Worm (Caenorhabditis elegans) whole organism, mixed stage, embryonic: Measurements from ENCODE around the gene ugt-39.

Experiments
- nhr-76 ChIP-seq: sonication (generic microtip); optimal IDR thresholded peaks from 2 replicates; lab custom pipeline; 2017; ENCODE audit warnings: missing biosample characterization, missing genetic modification characterization
- sptf-1 ChIP-seq: sonication (generic microtip); optimal IDR thresholded peaks from 2 replicates; lab custom pipeline; 2017; ENCODE audit warnings: mild to moderate bottlenecking, missing genetic modification characterization, moderate library complexity, missing compliant biosample characterization
- zip-8 ChIP-seq: fragments of 150-350 bp; optimal IDR thresholded peaks from 2 replicates; lab custom pipeline; 2014; ENCODE audit warnings: missing biosample characterization, missing genetic modification characterization

DNA sequence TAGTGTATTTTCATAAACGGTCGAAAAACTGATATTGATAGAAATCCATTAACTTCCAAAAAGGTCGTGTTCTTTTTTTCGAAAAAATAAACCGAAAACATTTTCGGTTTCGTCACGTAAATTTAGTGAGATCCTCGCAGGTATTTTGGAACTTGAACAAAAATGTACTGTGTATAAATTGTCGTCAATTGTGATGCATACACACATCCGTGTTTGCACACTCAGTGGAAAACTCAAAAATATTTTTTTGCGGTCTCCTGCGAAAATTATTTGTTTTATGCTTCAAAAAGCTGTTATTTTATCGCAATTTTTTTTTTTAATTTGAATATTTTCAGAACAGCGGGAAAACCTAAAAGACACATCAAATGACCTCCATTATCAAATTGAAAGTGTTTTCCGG, 21.9 kb downstream of the ugt-39 start, which contains the start of gene cpsf-2:
- TF ChIP-seq nhr-76 (tag; lab: Kevin White, UChicago) (no peak), zip-8 (no peak), sptf-1 (tag; lab: Kevin White, UChicago) (no peak)
